Fruit fly (Drosophila melanogaster) whole organism: Measurements from ENCODE around the gene CG6431.

Source experiments
- CG8478 ChIP-seq: fragments of >200 bp; optimal IDR thresholded peaks from 2 replicates; lab custom pipeline; 2018; ENCODE audit warnings: inconsistent platforms
- Dll ChIP-seq: fragments of >200 bp; optimal IDR thresholded peaks from 2 replicates; lab custom pipeline; 2017
- EcR ChIP-seq, 2 experiments: fragments of >200 bp; optimal IDR thresholded peaks; 2 replicates each; lab custom pipeline; 2017; ENCODE audit warnings: missing biosample characterization in 2 of 2, missing genetic modification characterization in 2 of 2, missing genetic modification reagents in 2 of 2
- psq ChIP-seq: fragments of >200 bp; optimal IDR thresholded peaks from 2 replicates; lab custom pipeline; 2017

dm6 chr2L:10754599-10754998 is 30.6 kb downstream of the CG6431 start:
- TF ChIP-seq psq (lab: Kevin White, UChicago) (no peak), Dll (lab: Kevin White, UChicago) (no peak), CG8478 (lab: Kevin White, UChicago) (no peak), EcR (GFP tag; optimal IDR thresholded peaks at IDR 0.05; lab: Kevin White, UChicago) (no peak)
